Fruit fly (Drosophila melanogaster) whole organism, prepupa: ENCODE data around the gene nub.

Experiments
- CG10631 ChIP-seq: fragments of 200-800 bp; sonication (Bioruptor generic); optimal IDR thresholded peaks from 2 replicates; lab custom pipeline; 2016; ENCODE audit warnings: missing biosample characterization, missing genetic modification characterization
- CG10669 ChIP-seq: fragments of 200-800 bp; sonication (Bioruptor generic); optimal IDR thresholded peaks from 3 replicates; lab custom pipeline; 2018; ENCODE audit warnings: missing biosample characterization, mild to moderate bottlenecking, missing genetic modification characterization, moderate library complexity
- CG11294 ChIP-seq: fragments of 200-800 bp; sonication (Bioruptor generic); IDR thresholded peaks from 2 replicates; pipeline ENCODE4 v1.3.6; 2022; ENCODE audit warnings: missing biosample characterization, missing genetic modification characterization
- CG11902 ChIP-seq: fragments of 200-800 bp; sonication (Bioruptor generic); optimal IDR thresholded peaks from 3 replicates; lab custom pipeline; 2016; ENCODE audit warnings: missing biosample characterization, missing genetic modification characterization
- CG1621 ChIP-seq: fragments of 200-800 bp; sonication (Bioruptor generic); optimal IDR thresholded peaks from 3 replicates; lab custom pipeline; 2018; ENCODE audit warnings: missing biosample characterization, mild to moderate bottlenecking, missing genetic modification characterization
- CG16779 ChIP-seq: fragments of 200-800 bp; sonication (Bioruptor generic); optimal IDR thresholded peaks from 3 replicates; lab custom pipeline; 2017; ENCODE audit warnings: missing biosample characterization, mild to moderate bottlenecking, missing genetic modification characterization
- CG31627 ChIP-seq: fragments of 200-800 bp; sonication (Bioruptor generic); optimal IDR thresholded peaks from 3 replicates; lab custom pipeline; 2016; ENCODE audit warnings: missing biosample characterization, missing genetic modification characterization
- CG32006 ChIP-seq: fragments of 200-800 bp; sonication (Bioruptor generic); optimal IDR thresholded peaks from 3 replicates; lab custom pipeline; 2017; ENCODE audit warnings: missing biosample characterization, mild to moderate bottlenecking, missing genetic modification characterization
- CG3919 ChIP-seq: fragments of 200-800 bp; sonication (Bioruptor generic); optimal IDR thresholded peaks from 3 replicates; lab custom pipeline; 2016; ENCODE audit warnings: missing biosample characterization, missing genetic modification characterization
- CG4318 ChIP-seq: fragments of 200-800 bp; sonication (Bioruptor generic); optimal IDR thresholded peaks from 3 replicates; lab custom pipeline; 2017; ENCODE audit warnings: missing biosample characterization, mild to moderate bottlenecking, missing genetic modification characterization
- CG6792 ChIP-seq: fragments of 200-800 bp; sonication (Bioruptor generic); optimal IDR thresholded peaks from 3 replicates; lab custom pipeline; 2016; ENCODE audit warnings: missing biosample characterization, missing genetic modification characterization
- CG6808 ChIP-seq: fragments of 200-800 bp; sonication (Bioruptor generic); optimal IDR thresholded peaks from 3 replicates; lab custom pipeline; 2017; ENCODE audit warnings: missing biosample characterization, missing genetic modification characterization, mild to moderate bottlenecking, moderate library complexity, missing genetic modification reagents
- CG7368 ChIP-seq: fragments of 200-800 bp; sonication (Bioruptor generic); optimal IDR thresholded peaks from 3 replicates; lab custom pipeline; 2016; ENCODE audit warnings: missing biosample characterization, missing genetic modification characterization
- CG8119 ChIP-seq: fragments of 200-800 bp; sonication (Bioruptor generic); IDR thresholded peaks from 3 replicates; pipeline ENCODE4 v1.3.6; 2022; ENCODE audit warnings: missing biosample characterization, missing genetic modification characterization
- CG8319 ChIP-seq: fragments of 200-800 bp; sonication (Bioruptor generic); optimal IDR thresholded peaks from 3 replicates; lab custom pipeline; 2016; ENCODE audit warnings: missing biosample characterization, missing genetic modification characterization
- Eip75B ChIP-seq: fragments of 200-800 bp; sonication (Bioruptor generic); optimal IDR thresholded peaks from 3 replicates; lab custom pipeline; 2016; ENCODE audit warnings: missing biosample characterization, missing genetic modification characterization
- Eip78C ChIP-seq: fragments of 200-800 bp; sonication (Bioruptor generic); peaks from one replicate; lab custom pipeline; 2016; ENCODE audit warnings: missing biosample characterization, missing genetic modification characterization
- Eip93F ChIP-seq: fragments of 200-800 bp; sonication (Bioruptor generic); optimal IDR thresholded peaks from 2 replicates; lab custom pipeline; 2016; ENCODE audit warnings: missing biosample characterization, mild to moderate bottlenecking, missing genetic modification characterization
- Ets21C ChIP-seq: fragments of 200-800 bp; sonication (Bioruptor generic); optimal IDR thresholded peaks from 3 replicates; lab custom pipeline; 2016; ENCODE audit warnings: missing biosample characterization, missing genetic modification characterization
- Ets96B ChIP-seq: fragments of 200-800 bp; optimal IDR thresholded peaks from 2 replicates; lab custom pipeline; 2019; ENCODE audit warnings: missing biosample characterization, mild to moderate bottlenecking, missing genetic modification characterization, moderate library complexity
- Gug ChIP-seq: fragments of 200-800 bp; sonication (Bioruptor generic); IDR thresholded peaks from 2 replicates; pipeline ENCODE4 v1.3.6; 2022; ENCODE audit warnings: missing biosample characterization, missing genetic modification characterization
- Lpt ChIP-seq: fragments of 200-800 bp; sonication (Bioruptor generic); optimal IDR thresholded peaks from 3 replicates; lab custom pipeline; 2016; ENCODE audit warnings: missing biosample characterization, missing genetic modification characterization
- Met ChIP-seq: fragments of 200-800 bp; sonication (Bioruptor generic); optimal IDR thresholded peaks from 3 replicates; lab custom pipeline; 2016; ENCODE audit warnings: missing biosample characterization, missing genetic modification characterization
- Sox102F ChIP-seq: fragments of 200-800 bp; sonication (Bioruptor generic); optimal IDR thresholded peaks from 2 replicates; lab custom pipeline; 2016; ENCODE audit warnings: missing biosample characterization, mild to moderate bottlenecking, missing genetic modification characterization
- Sox14 ChIP-seq: fragments of 200-800 bp; sonication (Bioruptor generic); optimal IDR thresholded peaks from 3 replicates; lab custom pipeline; 2016; ENCODE audit warnings: missing biosample characterization, missing genetic modification characterization
- Sox15 ChIP-seq: fragments of 200-800 bp; sonication (Bioruptor generic); optimal IDR thresholded peaks from 3 replicates; lab custom pipeline; 2016; ENCODE audit warnings: missing biosample characterization, missing genetic modification characterization
- acj6 ChIP-seq: fragments of 200-800 bp; sonication (Bioruptor generic); optimal IDR thresholded peaks from 3 replicates; lab custom pipeline; 2016; ENCODE audit warnings: missing biosample characterization, missing genetic modification characterization
- cyc ChIP-seq: fragments of 200-800 bp; sonication (Bioruptor generic); optimal IDR thresholded peaks from 3 replicates; lab custom pipeline; 2016; ENCODE audit warnings: missing biosample characterization, missing genetic modification characterization
- dac ChIP-seq: fragments of 200-800 bp; sonication (Bioruptor generic); optimal IDR thresholded peaks from 2 replicates; lab custom pipeline; 2017; ENCODE audit warnings: missing biosample characterization, mild to moderate bottlenecking, missing genetic modification characterization
- eg ChIP-seq: fragments of 200-800 bp; sonication (Bioruptor generic); IDR thresholded peaks from 3 replicates; pipeline ENCODE4 v1.3.6; 2022; ENCODE audit warnings: missing biosample characterization, missing genetic modification characterization
- esn ChIP-seq: fragments of 200-800 bp; sonication (Bioruptor generic); optimal IDR thresholded peaks from 2 replicates; lab custom pipeline; 2016; ENCODE audit warnings: missing biosample characterization, mild to moderate bottlenecking, missing genetic modification characterization, moderate library complexity
- fd59A ChIP-seq: fragments of 200-800 bp; sonication (Bioruptor generic); optimal IDR thresholded peaks from 2 replicates; lab custom pipeline; 2017; ENCODE audit warnings: missing biosample characterization, mild to moderate bottlenecking, missing genetic modification characterization, missing genetic modification reagents
- fkh ChIP-seq: fragments of 200-800 bp; sonication (Bioruptor generic); optimal IDR thresholded peaks from 3 replicates; lab custom pipeline; 2017; ENCODE audit warnings: missing biosample characterization, mild to moderate bottlenecking, missing genetic modification characterization, moderate library complexity
- salr ChIP-seq, 2 experiments: fragments of 200-800 bp; sonication (Bioruptor generic); optimal IDR thresholded peaks; 3 replicates each; lab custom pipeline; 2016 to 2018; ENCODE audit warnings: missing biosample characterization in 2 of 2, missing genetic modification characterization in 2 of 2, mild to moderate bottlenecking in 1 of 2
- spab ChIP-seq: fragments of 200-800 bp; sonication (Bioruptor generic); optimal IDR thresholded peaks from 2 replicates; lab custom pipeline; 2017; ENCODE audit warnings: missing biosample characterization, mild to moderate bottlenecking, missing genetic modification characterization, missing genetic modification reagents
- ss ChIP-seq, 2 experiments: fragments of 200-800 bp; sonication (Bioruptor generic); optimal IDR thresholded peaks; 2 replicates in 1 of 2; 3 replicates in 1 of 2; lab custom pipeline; 2017 to 2018; ENCODE audit warnings: mild to moderate bottlenecking in 2 of 2, missing biosample characterization in 2 of 2, missing genetic modification characterization in 2 of 2, moderate library complexity in 1 of 2
- topi ChIP-seq: fragments of 200-800 bp; sonication (Bioruptor generic); optimal IDR thresholded peaks from 3 replicates; lab custom pipeline; 2016; ENCODE audit warnings: missing biosample characterization, missing genetic modification characterization
- vri ChIP-seq: fragments of 200-800 bp; sonication (Bioruptor generic); optimal IDR thresholded peaks from 3 replicates; lab custom pipeline; 2016; ENCODE audit warnings: missing biosample characterization, mild to moderate bottlenecking, missing genetic modification characterization

Gene nub

dm6 chr2L:12588846-12589490 is 1.5 kb downstream of the nub start:
- TF ChIP-seq Ets21C (GFP tag; lab: Kevin White, UChicago) (no peak), CG32006 (GFP tag; lab: Kevin White, UChicago) (no peak), esn (peak; percentile 16), CG10669 (peak; percentile 19), CG31627 (no peak), Sox14 (GFP tag; lab: Kevin White, UChicago) (no peak), cyc (GFP tag; lab: Kevin White, UChicago) (no peak), Eip75B (GFP tag; lab: Kevin White, UChicago) (no peak), CG16779 (no peak), fkh (GFP tag; lab: Kevin White, UChicago) (peak; percentile 57), CG1621 (tag; lab: Kevin White, UChicago) (peak; percentile 3), CG6808 (GFP tag; lab: Kevin White, UChicago) (peak; percentile 42), topi (no peak), CG8319 (GFP tag; lab: Kevin White, UChicago) (no peak), Eip78C (GFP tag; lab: Kevin White, UChicago) (peak; percentile 45), vri (GFP tag; lab: Kevin White, UChicago) (no peak), CG11294 (GFP tag; lab: Robert Waterston, UW) (no peak), Gug (GFP tag; lab: Robert Waterston, UW) (no peak), spab (GFP tag; lab: Kevin White, UChicago) (peak; percentile 23), CG10631 (GFP tag; lab: Kevin White, UChicago) (peak; percentile 12), Ets96B (tag; lab: Kevin White, UChicago) (no peak), ss (GFP tag; optimal IDR thresholded peaks at IDR 0.05; lab: Kevin White, UChicago) (peak; percentile 9 to 40), dac (GFP tag; lab: Kevin White, UChicago) (no peak)
- TF ChIP-seq, all 60 proteins: peak for 9

DNA sequence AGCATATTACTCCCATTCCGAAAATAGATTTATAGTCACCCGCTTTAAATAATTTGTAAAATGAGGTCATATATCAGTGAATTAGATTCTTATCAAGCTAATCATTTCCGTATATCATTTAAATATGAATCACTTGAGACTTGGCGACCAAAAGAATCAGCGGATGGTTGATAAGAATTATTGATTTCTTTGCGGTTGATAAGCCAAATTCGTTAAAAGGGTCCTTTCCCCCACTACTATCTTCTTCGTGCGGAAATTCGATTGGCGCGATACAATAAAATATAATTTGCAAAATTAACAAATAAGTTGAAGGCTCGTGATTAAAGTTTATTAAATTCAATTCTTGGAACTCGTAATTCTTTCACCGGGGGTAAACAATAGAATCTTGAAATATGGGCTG is 2.5 kb downstream of the nub start:
- no peak for TF ChIP-seq fkh (GFP tag; lab: Kevin White, UChicago)
- no peak for TF ChIP-seq CG4318
- no peak for TF ChIP-seq CG3919
- no peak for TF ChIP-seq CG7368 (GFP tag; lab: Kevin White, UChicago)
- no peak for TF ChIP-seq dac (GFP tag; lab: Kevin White, UChicago)
- no peak for TF ChIP-seq Lpt
- TF ChIP-seq Sox102F (GFP tag; lab: Kevin White, UChicago): no peak
- no peak for TF ChIP-seq CG32006 (GFP tag; lab: Kevin White, UChicago)
- TF ChIP-seq CG6792 (GFP tag; lab: Kevin White, UChicago): no peak
- no peak for TF ChIP-seq cyc (GFP tag; lab: Kevin White, UChicago)
- TF ChIP-seq fd59A (GFP tag; lab: Kevin White, UChicago): no peak
- no peak for TF ChIP-seq Met (GFP tag; lab: Kevin White, UChicago)
- TF ChIP-seq acj6 (GFP tag; lab: Kevin White, UChicago): no peak
- TF ChIP-seq, all 60 proteins: peak for 0

- TF ChIP-seq Ets96B (tag; lab: Kevin White, UChicago): no peak
- peak; percentile 24 for TF ChIP-seq vri (GFP tag; lab: Kevin White, UChicago)
- peak; percentile 50 for TF ChIP-seq CG3919
- TF ChIP-seq Eip78C (GFP tag; lab: Kevin White, UChicago): peak; percentile 8
Observed at dm6 chr2L:12593445-12594413, 6.3 kb downstream of the nub start.

DNA sequence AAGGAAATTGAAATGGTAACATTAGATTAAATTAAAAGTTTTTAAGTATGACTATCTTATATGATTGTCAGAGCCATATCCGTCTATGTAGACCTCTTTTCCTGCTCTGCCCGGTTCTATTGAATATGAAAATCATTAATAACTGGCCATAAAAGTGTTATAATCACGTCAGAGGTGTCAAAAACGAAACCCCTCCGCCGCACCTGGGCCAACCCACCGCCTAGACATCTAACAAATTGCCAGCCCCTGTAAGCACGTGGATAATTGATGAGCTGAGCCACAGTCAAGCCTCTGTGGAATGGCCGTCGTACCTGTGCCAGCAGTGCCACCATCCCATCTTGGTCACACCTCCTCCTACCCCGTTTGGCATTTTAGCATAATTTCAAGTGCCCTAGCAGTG is 8.3 kb downstream of the nub start:
- TF ChIP-seq eg (GFP tag; lab: Robert Waterston, UW) (no peak), CG1621 (tag; lab: Kevin White, UChicago) (no peak), topi (no peak), CG31627 (no peak), salr (GFP tag; optimal IDR thresholded peaks at IDR 0.05; lab: Kevin White, UChicago) (no peak), ss (GFP tag; optimal IDR thresholded peaks at IDR 0.05; lab: Kevin White, UChicago) (no peak), esn (no peak), Sox14 (GFP tag; lab: Kevin White, UChicago) (no peak), Eip93F (no peak), CG11902 (no peak), CG7368 (GFP tag; lab: Kevin White, UChicago) (no peak), Sox15 (GFP tag; lab: Kevin White, UChicago) (no peak), CG8319 (GFP tag; lab: Kevin White, UChicago) (no peak), fkh (GFP tag; lab: Kevin White, UChicago) (no peak), CG32006 (GFP tag; lab: Kevin White, UChicago) (no peak), CG8119 (GFP tag; lab: Robert Waterston, UW) (no peak)
